Worm (Caenorhabditis elegans) whole organism, L2 larva: Measurements from ENCODE around the gene atad-3.

Experiments used
- C34F6.9 ChIP-seq: fragments of 150-350 bp; optimal IDR thresholded peaks from 2 replicates; lab custom pipeline; 2014; ENCODE audit warnings: missing biosample characterization, missing genetic modification characterization
- F13H6.1 ChIP-seq: sonication (generic microtip); optimal IDR thresholded peaks from 2 replicates; lab custom pipeline; 2016; ENCODE audit warnings: missing genetic modification characterization, missing compliant biosample characterization
- R02D3.7 ChIP-seq: fragments of 150-350 bp; optimal IDR thresholded peaks from 2 replicates; lab custom pipeline; 2014; ENCODE audit warnings: missing biosample characterization, missing genetic modification characterization
- Y55F3AM.14 ChIP-seq: fragments of 200-800 bp; sonication (Bioruptor generic); optimal IDR thresholded peaks from 2 replicates; lab custom pipeline; 2018; ENCODE audit warnings: mild to moderate bottlenecking, missing genetic modification characterization, missing compliant biosample characterization
- ZK546.5 ChIP-seq: sonication (generic microtip); optimal IDR thresholded peaks from 2 replicates; lab custom pipeline; 2017; ENCODE audit warnings: missing biosample characterization, missing genetic modification characterization
- ama-1 ChIP-seq: fragments of 150-350 bp; optimal IDR thresholded peaks from 2 replicates; lab custom pipeline; 2018; ENCODE audit warnings: inconsistent platforms
- blmp-1 ChIP-seq: sonication (generic microtip); optimal IDR thresholded peaks from 2 replicates; lab custom pipeline; 2017; ENCODE audit warnings: missing genetic modification characterization, mild to moderate bottlenecking, missing compliant biosample characterization, antibody characterized with exemption, moderate library complexity; ENCODE audit not compliant: insufficient read depth
- ceh-16 ChIP-seq: fragments of 150-350 bp; optimal IDR thresholded peaks from 2 replicates; lab custom pipeline; 2014; ENCODE audit warnings: missing biosample characterization, missing genetic modification characterization
- ceh-82 ChIP-seq: fragments of 150-350 bp; optimal IDR thresholded peaks from 2 replicates; lab custom pipeline; 2014; ENCODE audit warnings: missing biosample characterization, missing genetic modification characterization
- crh-2 ChIP-seq: sonication (generic microtip); optimal IDR thresholded peaks from 2 replicates; lab custom pipeline; 2017; ENCODE audit warnings: missing biosample characterization, missing genetic modification characterization
- elt-1 ChIP-seq: fragments of 150-350 bp; optimal IDR thresholded peaks from 2 replicates; lab custom pipeline; 2014; ENCODE audit warnings: missing biosample characterization, missing genetic modification characterization
- fos-1 ChIP-seq: fragments of 150-350 bp; optimal IDR thresholded peaks from 2 replicates; lab custom pipeline; 2014; ENCODE audit warnings: missing biosample characterization, missing genetic modification characterization
- gmeb-1 ChIP-seq: fragments of 150-350 bp; optimal IDR thresholded peaks from 2 replicates; lab custom pipeline; 2014; ENCODE audit warnings: missing biosample characterization, missing genetic modification characterization
- lin-11 ChIP-seq: fragments of 150-350 bp; sonication (generic microtip); optimal IDR thresholded peaks from 2 replicates; lab custom pipeline; 2014; ENCODE audit warnings: missing biosample characterization, missing genetic modification characterization, inconsistent platforms, mixed read lengths
- lin-13 ChIP-seq: fragments of 150-350 bp; optimal IDR thresholded peaks from 2 replicates; lab custom pipeline; 2014; ENCODE audit warnings: missing biosample characterization, missing genetic modification reagents, missing genetic modification characterization
- lsy-2 ChIP-seq, 2 experiments: fragments of 150-350 bp in 1 of 2; sonication (generic microtip) in 1 of 2; optimal IDR thresholded peaks; 2 replicates each; lab custom pipeline; 2014 to 2017; ENCODE audit warnings: missing biosample characterization in 2 of 2, missing genetic modification characterization in 2 of 2
- mab-5 ChIP-seq: fragments of 150-350 bp; optimal IDR thresholded peaks from 2 replicates; lab custom pipeline; 2014; ENCODE audit warnings: missing biosample characterization, missing genetic modification characterization
- mbf-1 ChIP-seq: sonication (generic microtip); optimal IDR thresholded peaks from 2 replicates; lab custom pipeline; 2017; ENCODE audit warnings: missing biosample characterization, missing genetic modification characterization
- mdl-1 ChIP-seq, 2 experiments: fragments of 150-350 bp in 1 of 2; sonication (generic microtip) in 1 of 2; optimal IDR thresholded peaks; 2 replicates each; lab custom pipeline; 2017; ENCODE audit warnings: missing biosample characterization in 2 of 2, missing genetic modification characterization in 2 of 2
- nhr-11 ChIP-seq: fragments of 150-350 bp; optimal IDR thresholded peaks from 2 replicates; lab custom pipeline; 2014; ENCODE audit warnings: missing biosample characterization, missing genetic modification characterization
- nhr-12 ChIP-seq: fragments of 150-350 bp; optimal IDR thresholded peaks from 2 replicates; lab custom pipeline; 2014; ENCODE audit warnings: missing biosample characterization, missing genetic modification characterization
- nhr-129 ChIP-seq: fragments of 150-350 bp; optimal IDR thresholded peaks from 2 replicates; lab custom pipeline; 2014; ENCODE audit warnings: missing biosample characterization, missing genetic modification characterization
- nhr-21 ChIP-seq: fragments of 150-350 bp; optimal IDR thresholded peaks from 2 replicates; lab custom pipeline; 2014; ENCODE audit warnings: missing biosample characterization, missing genetic modification characterization
- nhr-237 ChIP-seq: fragments of 150-350 bp; optimal IDR thresholded peaks from 2 replicates; lab custom pipeline; 2014; ENCODE audit warnings: missing biosample characterization, missing genetic modification characterization
- nhr-25 ChIP-seq: fragments of 150-350 bp; sonication (generic microtip); optimal IDR thresholded peaks from 3 replicates; lab custom pipeline; 2014; ENCODE audit warnings: missing biosample characterization, missing genetic modification characterization
- nhr-6 ChIP-seq: fragments of 150-350 bp; optimal IDR thresholded peaks from 2 replicates; lab custom pipeline; 2014; ENCODE audit warnings: missing biosample characterization, missing genetic modification characterization
- nhr-77 ChIP-seq: fragments of 150-350 bp; optimal IDR thresholded peaks from 2 replicates; lab custom pipeline; 2014; ENCODE audit warnings: missing biosample characterization, missing genetic modification characterization
- peb-1 ChIP-seq: fragments of 150-350 bp; optimal IDR thresholded peaks from 2 replicates; lab custom pipeline; 2014; ENCODE audit warnings: missing biosample characterization, missing genetic modification characterization
- sem-4 ChIP-seq: fragments of 150-350 bp; optimal IDR thresholded peaks from 2 replicates; lab custom pipeline; 2014; ENCODE audit warnings: missing biosample characterization, missing genetic modification reagents, missing genetic modification characterization
- skn-1 ChIP-seq: sonication (generic microtip); optimal IDR thresholded peaks from 2 replicates; lab custom pipeline; 2017; ENCODE audit warnings: missing biosample characterization, missing genetic modification characterization
- sma-3 ChIP-seq: sonication (generic microtip); optimal IDR thresholded peaks from 2 replicates; lab custom pipeline; 2016; ENCODE audit warnings: missing genetic modification reagents, missing genetic modification characterization, missing compliant biosample characterization
- sma-9 ChIP-seq, 2 experiments: fragments of 150-350 bp in 1 of 2; sonication (generic microtip) in 1 of 2; optimal IDR thresholded peaks; 2 replicates each; lab custom pipeline; 2014 to 2016; ENCODE audit warnings: missing genetic modification characterization in 2 of 2, mild to moderate bottlenecking in 1 of 2, missing biosample characterization in 1 of 2, missing compliant biosample characterization in 1 of 2, missing genetic modification reagents in 1 of 2, moderate library complexity in 1 of 2
- snpc-4 ChIP-seq: fragments of 150-350 bp; optimal IDR thresholded peaks from 2 replicates; lab custom pipeline; 2014; ENCODE audit warnings: missing biosample characterization, missing genetic modification characterization
- unc-39 ChIP-seq: fragments of 150-350 bp; optimal IDR thresholded peaks from 2 replicates; lab custom pipeline; 2014; ENCODE audit warnings: missing biosample characterization, missing genetic modification characterization
- unc-55 ChIP-seq: fragments of 150-350 bp; sonication (generic microtip); optimal IDR thresholded peaks from 3 replicates; lab custom pipeline; 2014; ENCODE audit warnings: missing biosample characterization, missing genetic modification reagents, missing genetic modification characterization
- zag-1 ChIP-seq: fragments of 150-350 bp; optimal IDR thresholded peaks from 2 replicates; lab custom pipeline; 2014; ENCODE audit warnings: missing biosample characterization, missing genetic modification characterization
- ztf-1 ChIP-seq: fragments of 200-800 bp; sonication (Bioruptor generic); conservative IDR thresholded peaks from 2 replicates; pipeline ENCODE4 v1.3.6; 2022; ENCODE audit warnings: missing genetic modification characterization, missing compliant biosample characterization
- ztf-11 ChIP-seq: sonication (generic microtip); optimal IDR thresholded peaks from 2 replicates; lab custom pipeline; 2017; ENCODE audit warnings: missing biosample characterization, missing genetic modification characterization
- ztf-4 ChIP-seq: fragments of 150-350 bp; optimal IDR thresholded peaks from 2 replicates; lab custom pipeline; 2014; ENCODE audit warnings: missing biosample characterization, missing genetic modification characterization

atad-3 gene

DNA sequence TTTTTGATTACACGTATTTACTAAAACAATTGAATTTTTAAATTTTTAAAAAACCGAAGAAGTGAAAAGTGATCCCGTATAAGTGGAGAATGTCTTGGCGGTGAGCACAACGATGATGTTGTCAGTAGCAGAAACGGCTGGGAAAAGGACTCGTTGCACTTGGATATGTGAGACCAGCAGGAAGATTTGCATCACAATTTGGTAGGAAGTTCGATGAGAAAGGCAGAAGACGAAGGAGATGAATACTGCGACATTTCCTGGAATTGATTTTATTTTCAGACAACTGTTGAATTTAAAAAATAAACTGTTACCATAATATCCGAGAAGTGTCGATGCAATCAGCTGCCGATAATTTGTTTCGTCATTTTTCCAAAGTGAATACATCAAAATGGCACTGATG, 48.9 kb upstream of the atad-3 start, which contains the start of gene R05H5.4:
R05H5.4 (minus strand) TSS at position 101 of the 400 bp plus-strand sequence.
- TF ChIP-seq unc-55 (GFP tag; lab: Kevin White, UChicago) (no peak), zag-1 (tag; lab: Kevin White, UChicago) (no peak), lin-13 (no peak), R02D3.7 (tag; lab: Kevin White, UChicago) (no peak), skn-1 (tag; lab: Kevin White, UChicago) (no peak), mbf-1 (tag; lab: Kevin White, UChicago) (no peak), sma-3 (GFP tag; lab: Kevin White, UChicago) (no peak), mab-5 (tag; lab: Kevin White, UChicago) (no peak), blmp-1 (tag; lab: Kevin White, UChicago) (no peak), sma-9 (GFP tag; optimal IDR thresholded peaks at IDR 0.05; lab: Kevin White, UChicago) (no peak), sma-9 (tag; optimal IDR thresholded peaks at IDR 0.05; lab: Kevin White, UChicago) (no peak)

- peak; percentile 23 for TF ChIP-seq nhr-25 (tag; lab: Kevin White, UChicago)
- no peak for TF ChIP-seq ztf-1
- no peak for TF ChIP-seq nhr-12 (tag; lab: Kevin White, UChicago)
- peak; percentile 27 for TF ChIP-seq nhr-21
- peak; percentile 72 for TF ChIP-seq sma-9 (GFP tag; optimal IDR thresholded peaks at IDR 0.05; lab: Kevin White, UChicago)
- no peak for TF ChIP-seq sma-9 (tag; optimal IDR thresholded peaks at IDR 0.05; lab: Kevin White, UChicago)
- TF ChIP-seq unc-55 (GFP tag; lab: Kevin White, UChicago): peak; percentile 64
- peak; percentile 33 for TF ChIP-seq F13H6.1 (tag; lab: Kevin White, UChicago)
- peak; percentile 56 for TF ChIP-seq crh-2 (tag; lab: Kevin White, UChicago)
- TF ChIP-seq peb-1 (tag; lab: Kevin White, UChicago): no peak
- TF ChIP-seq mbf-1 (tag; lab: Kevin White, UChicago): no peak
- TF ChIP-seq lin-13: peak; percentile 31
- peak; percentile 66 for TF ChIP-seq gmeb-1 (tag; lab: Kevin White, UChicago)
- no peak for TF ChIP-seq ceh-82
- TF ChIP-seq Y55F3AM.14 (GFP tag; lab: Kevin White, UChicago): no peak
- no peak for TF ChIP-seq blmp-1 (tag; lab: Kevin White, UChicago)
- peak; percentile 16 for TF ChIP-seq fos-1 (tag; lab: Kevin White, UChicago)
- no peak for TF ChIP-seq elt-1 (tag; lab: Kevin White, UChicago)
- TF ChIP-seq R02D3.7 (tag; lab: Kevin White, UChicago): peak; percentile 79
- peak; percentile 67 for TF ChIP-seq C34F6.9
- peak; percentile 33 to 88 for TF ChIP-seq lsy-2 (tag; optimal IDR thresholded peaks at IDR 0.05; lab: Kevin White, UChicago)
- TF ChIP-seq sma-3 (GFP tag; lab: Kevin White, UChicago): peak; percentile 70
- peak; percentile 14 for TF ChIP-seq ztf-4
- no peak for TF ChIP-seq mdl-1 (tag; optimal IDR thresholded peaks at IDR 0.05; lab: Kevin White, UChicago)
- no peak for TF ChIP-seq nhr-11 (tag; lab: Kevin White, UChicago)
Observed at ce11 chrII:10200759-10201158, 48.0 kb upstream of the atad-3 start, which contains the start of gene arv-1. arv-1 (minus strand) TSS chrII:10200823.

ce11 chrII:10202275-10202674, 46.5 kb upstream of the atad-3 start:
- TF ChIP-seq nhr-12 (tag; lab: Kevin White, UChicago) (no peak), blmp-1 (tag; lab: Kevin White, UChicago) (no peak), sma-3 (GFP tag; lab: Kevin White, UChicago) (no peak), lin-13 (no peak), nhr-6 (no peak), ama-1 (no peak), mdl-1 (tag; optimal IDR thresholded peaks at IDR 0.05; lab: Kevin White, UChicago) (no peak), ceh-16 (tag; lab: Kevin White, UChicago) (no peak), unc-55 (GFP tag; lab: Kevin White, UChicago) (peak; percentile 68), C34F6.9 (peak; percentile 36), snpc-4 (no peak), sem-4 (no peak), ztf-11 (tag; lab: Kevin White, UChicago) (no peak), lin-11 (tag; lab: Kevin White, UChicago) (peak; percentile 15), lsy-2 (tag; optimal IDR thresholded peaks at IDR 0.05; lab: Kevin White, UChicago) (peak in 1 of 2 experiments; percentile 32), nhr-129 (tag; lab: Kevin White, UChicago) (peak; percentile 18), nhr-237 (tag; lab: Kevin White, UChicago) (no peak), F13H6.1 (tag; lab: Kevin White, UChicago) (peak; percentile 10), fos-1 (tag; lab: Kevin White, UChicago) (no peak), ZK546.5 (tag; lab: Kevin White, UChicago) (no peak), skn-1 (tag; lab: Kevin White, UChicago) (no peak), nhr-77 (tag; lab: Kevin White, UChicago) (no peak), ceh-82 (no peak), unc-39 (tag; lab: Kevin White, UChicago) (no peak)
